Worm (Caenorhabditis elegans): ENCODE data around the gene C42C1.19.

- TF ChIP-seq flt-1 (GFP tag; IDR thresholded peaks at IDR 0.05) (no peak), med-1 (GFP tag; optimal IDR thresholded peaks at IDR 0.05; ENCODE audit: insufficient read depth) (no peak), ztf-29 (GFP tag; IDR thresholded peaks at IDR 0.05) (no peak), T22C8.4 (GFP tag; IDR thresholded peaks at IDR 0.05) (no peak), tab-1 (GFP tag; IDR thresholded peaks at IDR 0.05) (no peak), ztf-23 (GFP tag; IDR thresholded peaks at IDR 0.05) (no peak)
Measured at ce11 chrIV:12311597-12311996, 29.1 kb downstream of the C42C1.19 start, which contains the start of gene oac-58.

Measured in whole organism, midembryonic.